Worm (Caenorhabditis elegans) whole organism, L1 larva: ENCODE results near the gene Y57G11B.5.

Experiments
- C16A3.4 ChIP-seq: fragments of 150-350 bp; optimal IDR thresholded peaks from 2 replicates; lab custom pipeline; 2014; ENCODE audit warnings: missing biosample characterization, missing genetic modification characterization
- F16B12.6 ChIP-seq: fragments of 150-350 bp; optimal IDR thresholded peaks from 2 replicates; lab custom pipeline; 2014; ENCODE audit warnings: missing biosample characterization, missing genetic modification characterization
- Y116A8C.19 ChIP-seq: sonication (generic microtip); optimal IDR thresholded peaks from 2 replicates; lab custom pipeline; 2016; ENCODE audit warnings: missing compliant biosample characterization, missing genetic modification characterization, borderline replicate concordance
- aly-2 ChIP-seq: fragments of 150-350 bp; optimal IDR thresholded peaks from 2 replicates; lab custom pipeline; 2014; ENCODE audit warnings: missing biosample characterization, missing genetic modification characterization
- ceh-63 ChIP-seq: fragments of 200-800 bp; sonication (Bioruptor generic); optimal IDR thresholded peaks from 2 replicates; lab custom pipeline; 2018; ENCODE audit warnings: mild to moderate bottlenecking, missing genetic modification characterization, missing compliant biosample characterization
- dsc-1 ChIP-seq: sonication (generic microtip); optimal IDR thresholded peaks from 2 replicates; lab custom pipeline; 2016; ENCODE audit warnings: mild to moderate bottlenecking, missing genetic modification characterization, missing compliant biosample characterization
- efl-1 ChIP-seq, 4 experiments: fragments of 150-350 bp; optimal IDR thresholded peaks in 3 of 4; peaks in 1 of 4; 1 replicate in 1 of 4; 2 replicates in 3 of 4; lab custom pipeline; 2014; ENCODE audit warnings: missing biosample characterization in 2 of 4, missing genetic modification characterization in 2 of 4, missing genetic modification reagents in 2 of 4
- egl-13 ChIP-seq: sonication (generic microtip); optimal IDR thresholded peaks from 2 replicates; lab custom pipeline; 2016; ENCODE audit warnings: missing genotype, missing genetic modification reagents, missing genetic modification characterization, missing compliant biosample characterization
- egl-27 ChIP-seq, 2 experiments: fragments of 150-350 bp in 1 of 2; sonication (generic microtip); optimal IDR thresholded peaks; 3 replicates each; lab custom pipeline; 2017 to 2018; ENCODE audit warnings: missing biosample characterization in 2 of 2, missing genetic modification characterization in 2 of 2, missing genetic modification reagents in 2 of 2
- elt-2 ChIP-seq: sonication (generic microtip); optimal IDR thresholded peaks from 2 replicates; lab custom pipeline; 2016; ENCODE audit warnings: missing genetic modification characterization, mild to moderate bottlenecking, inconsistent platforms, missing compliant biosample characterization, missing genetic modification reagents
- elt-3 ChIP-seq, 6 experiments: fragments of 150-350 bp in 1 of 6; sonication (generic microtip); optimal IDR thresholded peaks; 2 replicates each; lab custom pipeline; 2017 to 2018; ENCODE audit warnings: missing biosample characterization in 6 of 6, missing genetic modification characterization in 6 of 6, inconsistent platforms in 1 of 6
- ets-5 ChIP-seq: fragments of 200-800 bp; sonication (Bioruptor generic); IDR thresholded peaks from 2 replicates; pipeline ENCODE4 v1.3.6; 2022; ENCODE audit warnings: missing genetic modification characterization, missing compliant biosample characterization
- fkh-4 ChIP-seq: sonication (generic microtip); optimal IDR thresholded peaks from 2 replicates; lab custom pipeline; 2016; ENCODE audit warnings: missing compliant biosample characterization, missing genetic modification characterization, borderline replicate concordance
- fkh-8 ChIP-seq: sonication (generic microtip); optimal IDR thresholded peaks from 2 replicates; lab custom pipeline; 2016; ENCODE audit warnings: mild to moderate bottlenecking, missing genetic modification characterization, missing compliant biosample characterization
- fos-1 ChIP-seq: fragments of 150-350 bp; optimal IDR thresholded peaks from 2 replicates; lab custom pipeline; 2014; ENCODE audit warnings: missing biosample characterization, missing genetic modification characterization
- grh-1 ChIP-seq: fragments of 200-800 bp; sonication (Bioruptor generic); IDR thresholded peaks from 2 replicates; pipeline ENCODE4 v1.3.6; 2022; ENCODE audit warnings: missing genetic modification reagents, missing genetic modification characterization, missing compliant biosample characterization
- hlh-4 ChIP-seq: sonication (generic microtip); optimal IDR thresholded peaks from 2 replicates; lab custom pipeline; 2016; ENCODE audit warnings: mild to moderate bottlenecking, missing genetic modification characterization, missing compliant biosample characterization
- isw-1 ChIP-seq: fragments of 200-800 bp; sonication (Bioruptor generic); IDR thresholded peaks from 2 replicates; pipeline ENCODE4 v1.3.6; 2022; ENCODE audit warnings: missing genetic modification characterization, missing compliant biosample characterization
- jun-1 ChIP-seq: fragments of 150-350 bp; optimal IDR thresholded peaks from 2 replicates; lab custom pipeline; 2014; ENCODE audit warnings: missing biosample characterization, missing genetic modification reagents, missing genetic modification characterization
- lin-13 ChIP-seq: fragments of 150-350 bp; optimal IDR thresholded peaks from 2 replicates; lab custom pipeline; 2014; ENCODE audit warnings: missing biosample characterization, missing genetic modification reagents, missing genetic modification characterization
- lin-14 ChIP-seq: fragments of 200-800 bp; sonication (Bioruptor generic); optimal IDR thresholded peaks from 2 replicates; lab custom pipeline; 2018; ENCODE audit warnings: mild to moderate bottlenecking, missing genetic modification characterization, moderate library complexity, missing compliant biosample characterization
- lin-15B ChIP-seq: fragments of 150-350 bp; sonication (generic microtip); optimal IDR thresholded peaks from 3 replicates; lab custom pipeline; 2014; ENCODE audit warnings: missing biosample characterization, missing genetic modification characterization
- nhr-19 ChIP-seq: fragments of 200-800 bp; sonication (Bioruptor generic); conservative IDR thresholded peaks from 2 replicates; pipeline ENCODE4 v1.3.6; 2022; ENCODE audit warnings: missing genetic modification characterization, missing compliant biosample characterization
- nhr-20 ChIP-seq: sonication (generic microtip); optimal IDR thresholded peaks from 2 replicates; lab custom pipeline; 2016; ENCODE audit warnings: mild to moderate bottlenecking, missing genetic modification characterization, missing compliant biosample characterization
- nhr-237 ChIP-seq: fragments of 150-350 bp; optimal IDR thresholded peaks from 2 replicates; lab custom pipeline; 2014; ENCODE audit warnings: missing biosample characterization, missing genetic modification characterization
- nhr-85 ChIP-seq: sonication (generic microtip); peaks from one replicate; lab custom pipeline; 2016; ENCODE audit warnings: missing genetic modification characterization, inconsistent platforms, missing compliant biosample characterization
- pag-3 ChIP-seq: sonication (generic microtip); optimal IDR thresholded peaks from 2 replicates; lab custom pipeline; 2017; ENCODE audit warnings: missing genetic modification characterization, mild to moderate bottlenecking, missing compliant biosample characterization, antibody characterized with exemption, borderline replicate concordance; ENCODE audit not compliant: insufficient read depth
- pqm-1 ChIP-seq: sonication (generic microtip); optimal IDR thresholded peaks from 3 replicates; lab custom pipeline; 2017; ENCODE audit warnings: missing biosample characterization, missing genetic modification characterization
- skn-1 ChIP-seq: fragments of 150-350 bp; optimal IDR thresholded peaks from 2 replicates; lab custom pipeline; 2014; ENCODE audit warnings: missing biosample characterization, missing genetic modification characterization
- snpc-4 ChIP-seq: fragments of 150-350 bp; optimal IDR thresholded peaks from 2 replicates; lab custom pipeline; 2014; ENCODE audit warnings: missing biosample characterization, missing genetic modification characterization
- snu-23 ChIP-seq: sonication (generic microtip); optimal IDR thresholded peaks from 2 replicates; lab custom pipeline; 2016; ENCODE audit warnings: missing genetic modification characterization, missing compliant biosample characterization
- swsn-7 ChIP-seq: sonication (generic microtip); optimal IDR thresholded peaks from 2 replicates; lab custom pipeline; 2016; ENCODE audit warnings: missing genetic modification characterization, missing compliant biosample characterization
- tbx-2 ChIP-seq: sonication (generic microtip); optimal IDR thresholded peaks from 2 replicates; lab custom pipeline; 2016; ENCODE audit warnings: missing genetic modification characterization, missing compliant biosample characterization
- unc-130 ChIP-seq: fragments of 150-350 bp; optimal IDR thresholded peaks from 2 replicates; lab custom pipeline; 2017; ENCODE audit warnings: missing biosample characterization, missing genetic modification characterization, inconsistent platforms
- unc-30 ChIP-seq: sonication (generic microtip); optimal IDR thresholded peaks from 2 replicates; lab custom pipeline; 2017; ENCODE audit warnings: missing biosample characterization, missing genetic modification characterization
- unc-62 ChIP-seq: fragments of 150-350 bp; optimal IDR thresholded peaks from 2 replicates; lab custom pipeline; 2014; ENCODE audit warnings: missing biosample characterization, missing genetic modification reagents, missing genetic modification characterization
- zag-1 ChIP-seq: fragments of 150-350 bp; optimal IDR thresholded peaks from 2 replicates; lab custom pipeline; 2014; ENCODE audit warnings: missing biosample characterization, missing genetic modification characterization
- zip-4 ChIP-seq: fragments of 200-800 bp; sonication (Bioruptor generic); optimal IDR thresholded peaks from 2 replicates; lab custom pipeline; 2018; ENCODE audit warnings: mild to moderate bottlenecking, missing genetic modification characterization, moderate library complexity, missing compliant biosample characterization

The Y57G11B.5 gene

DNA sequence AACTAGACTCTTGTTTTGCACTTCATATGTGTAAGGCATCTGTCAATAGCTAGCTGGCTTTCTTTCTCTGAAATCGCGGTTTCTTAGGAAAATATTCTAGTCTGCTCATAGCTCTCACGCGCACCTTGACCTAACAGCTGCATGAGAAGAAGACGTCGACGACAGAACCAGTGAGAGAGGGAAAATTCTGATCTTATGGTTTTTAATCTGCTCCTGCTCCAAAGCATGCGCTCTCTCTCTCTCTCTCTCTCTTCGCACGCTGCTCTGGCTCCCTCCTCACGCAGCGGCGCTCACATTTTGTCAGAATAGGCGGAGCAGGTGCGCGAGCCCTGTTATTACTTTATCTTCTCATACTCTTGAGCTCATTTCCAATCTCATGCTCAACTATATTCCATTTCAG lies 47.5 kb downstream of the Y57G11B.5 start (continued):
- TF ChIP-seq unc-130 (tag; lab: Kevin White, UChicago) (no peak), zip-4 (GFP tag; lab: Kevin White, UChicago) (no peak), nhr-85 (no peak), pag-3 (tag; lab: Kevin White, UChicago) (no peak), jun-1 (tag; lab: Kevin White, UChicago) (peak; percentile 21), egl-13 (tag; lab: Kevin White, UChicago) (peak; percentile 61), efl-1 (optimal IDR thresholded peaks at IDR 0.05; lab: Kevin White, UChicago) (peak in 1 of 2 experiments; percentile 3), efl-1 (GFP tag; optimal IDR thresholded peaks at IDR 0.05 in 1 of 2; lab: Kevin White, UChicago) (peak in 1 of 2 experiments; percentile 19), zag-1 (no peak), isw-1 (GFP tag; lab: Robert Waterston, UW) (no peak), lin-14 (peak; percentile 67), nhr-237 (tag; lab: Kevin White, UChicago) (no peak), dsc-1 (tag; lab: Kevin White, UChicago) (peak; percentile 63), unc-30 (no peak), snu-23 (peak; percentile 35), egl-27 (tag; optimal IDR thresholded peaks at IDR 0.05; lab: Kevin White, UChicago) (no peak), grh-1 (GFP tag; lab: Robert Waterston, UW) (no peak), lin-13 (no peak), skn-1 (tag; lab: Kevin White, UChicago) (no peak), fos-1 (tag; lab: Kevin White, UChicago) (no peak), tbx-2 (tag; lab: Kevin White, UChicago) (peak; percentile 34), fkh-4 (tag; lab: Kevin White, UChicago) (no peak), F16B12.6 (no peak), Y116A8C.19 (no peak), swsn-7 (peak; percentile 52), snpc-4 (tag; lab: Kevin White, UChicago) (no peak), unc-62 (GFP tag; lab: Kevin White, UChicago) (no peak), nhr-19 (GFP tag; lab: Robert Waterston, UW) (no peak), nhr-20 (peak; percentile 94), fkh-8 (tag; lab: Kevin White, UChicago) (peak; percentile 94), hlh-4 (tag; lab: Kevin White, UChicago) (peak; percentile 88), ets-5 (no peak), elt-2 (tag; lab: Kevin White, UChicago) (no peak), C16A3.4 (tag; lab: Kevin White, UChicago) (no peak), ceh-63 (GFP tag; lab: Kevin White, UChicago) (no peak), lin-15B (tag; lab: Kevin White, UChicago) (no peak), elt-3 (tag; optimal IDR thresholded peaks at IDR 0.05; lab: Kevin White, UChicago) (no peak), pqm-1 (tag; lab: Kevin White, UChicago) (no peak), aly-2 (tag; lab: Kevin White, UChicago) (no peak)
- TF ChIP-seq, all 84 proteins: peak for 20
